Worm (Caenorhabditis elegans): ENCODE data around the gene JC8.16.
A peak's percentile ranks its signal among the peaks of the same experiment; 100 is the strongest.

DNA sequence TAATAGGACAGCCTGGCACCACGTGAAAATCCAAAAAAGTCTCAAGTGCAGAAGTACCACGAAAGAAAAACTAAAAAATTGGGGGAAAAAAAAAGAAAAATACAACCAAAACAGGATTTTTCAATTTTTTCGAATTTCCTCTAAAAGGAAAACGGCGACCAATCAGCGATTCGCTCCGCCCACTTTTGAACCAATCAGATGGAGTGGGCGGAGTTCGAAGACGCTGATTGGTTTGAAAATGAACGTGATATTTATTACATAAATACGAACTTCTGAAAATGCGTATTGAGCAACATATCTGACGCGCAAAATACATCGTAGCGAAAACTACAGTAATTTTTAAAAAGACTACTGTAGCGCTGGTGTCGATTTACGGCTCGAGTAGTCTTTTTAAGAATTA, 9.4 kb downstream of the JC8.16 start:
- TF ChIP-seq ceh-34 (tag; optimal IDR thresholded peaks at IDR 0.05) (no peak), nfya-1 (tag; optimal IDR thresholded peaks at IDR 0.05) (peak; percentile 84), hlh-30 (tag; optimal IDR thresholded peaks at IDR 0.05; ENCODE audit: insufficient read depth) (no peak)

Data from whole organism, late embryonic.